Worm (Caenorhabditis elegans): ENCODE measurements around the gene H14E04.2.

- TF ChIP-seq him-1 (tag; optimal IDR thresholded peaks at IDR 0.05) (no peak), dao-5 (tag; optimal IDR thresholded peaks at IDR 0.05) (no peak), W03F9.2 (tag; optimal IDR thresholded peaks at IDR 0.05) (no peak)
Observed at ce11 chrIII:2330389-2330788, 45.6 kb upstream of the H14E04.2 start.

Measured in whole organism, L4/young adult.